Fruit fly (Drosophila melanogaster): ENCODE results near the gene brv3.
A peak's percentile ranks its signal among the peaks of the same experiment; 100 is the strongest.

DNA sequence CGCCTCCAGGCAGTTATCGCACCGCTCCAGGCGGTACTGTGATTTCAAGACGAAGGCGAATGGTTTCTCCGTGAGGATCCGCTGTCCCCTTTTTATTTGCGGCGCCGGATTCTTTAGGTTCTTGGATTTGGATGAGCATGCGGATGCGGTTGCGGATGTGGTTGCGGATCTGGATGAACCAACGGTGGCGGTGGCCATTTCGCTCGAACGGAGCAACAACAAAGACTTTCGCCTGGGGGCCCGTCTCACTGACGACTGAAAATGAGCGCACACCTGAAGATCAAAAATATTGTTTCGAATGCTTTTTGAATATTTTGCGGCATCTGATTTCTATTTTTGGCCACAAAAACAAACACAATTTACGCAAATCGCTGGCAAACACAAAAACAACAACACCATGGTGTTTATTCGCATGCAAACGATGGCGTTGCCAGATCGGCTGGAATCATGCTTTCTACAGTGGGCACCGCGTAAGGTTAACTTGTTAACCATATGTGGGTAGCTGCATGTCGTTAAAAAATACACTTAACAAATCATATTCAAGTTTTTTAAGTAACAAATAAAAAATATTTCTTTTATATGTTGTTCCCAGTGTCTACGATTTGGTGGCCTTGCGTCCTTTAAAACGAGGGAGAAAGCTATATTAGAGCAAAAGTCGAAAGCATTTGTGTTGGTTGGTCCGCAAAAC is 15.8 kb downstream of the brv3 start, which contains the start of gene Smyd3:
- TF ChIP-seq Ets21C (GFP tag; optimal IDR thresholded peaks at IDR 0.05) (peak; percentile 81), vri (GFP tag; optimal IDR thresholded peaks at IDR 0.05) (no peak), Sox102F (GFP tag; optimal IDR thresholded peaks at IDR 0.05) (peak; percentile 87), CG6163 (GFP tag; IDR thresholded peaks at IDR 0.05) (peak; percentile 91), CG8119 (GFP tag; IDR thresholded peaks at IDR 0.05) (peak; percentile 80), Blimp-1 (GFP tag; optimal IDR thresholded peaks at IDR 0.05) (no peak), acj6 (GFP tag; optimal IDR thresholded peaks at IDR 0.05) (peak; percentile 85), Eip93F (GFP tag; optimal IDR thresholded peaks at IDR 0.05) (no peak), CG7368 (GFP tag; optimal IDR thresholded peaks at IDR 0.05) (peak; percentile 80), CG15336 (GFP tag; IDR thresholded peaks at IDR 0.05) (peak; percentile 82), salr (GFP tag; optimal IDR thresholded peaks at IDR 0.05) (no peak), CG16779 (tag; optimal IDR thresholded peaks at IDR 0.05) (no peak)
